Fruit fly (Drosophila melanogaster): Measurements from ENCODE around the gene bsk.

DNA sequence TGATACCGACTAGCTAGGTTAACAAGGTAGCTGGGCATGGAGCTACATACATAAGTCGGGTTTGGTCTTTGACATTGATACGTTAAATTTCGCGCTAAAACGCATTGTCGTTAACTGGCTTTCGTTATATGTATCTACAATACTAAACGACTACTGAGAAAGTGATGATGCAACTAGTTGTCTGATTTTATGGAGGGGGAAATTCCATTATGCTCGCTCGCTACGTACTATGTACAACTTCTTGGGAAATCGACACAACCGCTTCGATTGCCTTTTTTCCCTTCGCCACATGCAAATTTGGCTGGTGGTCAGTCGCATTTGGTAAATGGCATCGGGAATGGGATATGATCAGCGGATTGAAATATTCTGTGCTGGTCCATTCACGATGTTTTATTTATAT lies 30.3 kb downstream of the bsk start:
- TF ChIP-seq CG7045 (GFP tag; optimal IDR thresholded peaks at IDR 0.05) (no peak), Hr96 (GFP tag; optimal IDR thresholded peaks at IDR 0.05) (no peak), Clk (GFP tag; optimal IDR thresholded peaks at IDR 0.05) (no peak), kay (GFP tag; ENCODE audit: borderline replicate concordance) (no peak), toe (GFP tag; optimal IDR thresholded peaks at IDR 0.05) (no peak), CG12768 (GFP tag; optimal IDR thresholded peaks at IDR 0.05) (no peak), cic (GFP tag; optimal IDR thresholded peaks at IDR 0.05) (no peak), CG7101 (tag; optimal IDR thresholded peaks at IDR 0.05) (no peak), Crg-1 (GFP tag; optimal IDR thresholded peaks at IDR 0.05) (no peak), CG1620 (GFP tag; optimal IDR thresholded peaks at IDR 0.05) (no peak), CG5204 (GFP tag; optimal IDR thresholded peaks at IDR 0.05) (no peak)

Measured in whole organism, adult.